Worm (Caenorhabditis elegans) whole organism, L1 larva: ENCODE results near the gene F48G7.7.

Source experiments
- C34B4.2 ChIP-seq: sonication (generic microtip); optimal IDR thresholded peaks from 2 replicates; lab custom pipeline; 2017; ENCODE audit warnings: mild to moderate bottlenecking, missing genetic modification characterization, missing compliant biosample characterization
- alr-1 ChIP-seq: fragments of 200-800 bp; sonication (Bioruptor generic); optimal IDR thresholded peaks from 2 replicates; lab custom pipeline; 2018; ENCODE audit warnings: borderline replicate concordance, mild to moderate bottlenecking, missing genetic modification characterization, missing compliant biosample characterization
- ama-1 ChIP-seq: fragments of 150-350 bp; optimal IDR thresholded peaks from 2 replicates; lab custom pipeline; 2014
- ceh-8 ChIP-seq: fragments of 200-800 bp; sonication (Bioruptor generic); optimal IDR thresholded peaks from 2 replicates; lab custom pipeline; 2018; ENCODE audit warnings: mild to moderate bottlenecking, missing genetic modification characterization, moderate library complexity, missing compliant biosample characterization
- ceh-82 ChIP-seq, 3 experiments: fragments of 150-350 bp in 1 of 3; sonication (generic microtip) in 2 of 3; optimal IDR thresholded peaks; 2 replicates each; lab custom pipeline; 2014 to 2017; ENCODE audit warnings: missing biosample characterization in 3 of 3, missing genetic modification characterization in 3 of 3
- dsc-1 ChIP-seq: sonication (generic microtip); optimal IDR thresholded peaks from 2 replicates; lab custom pipeline; 2016; ENCODE audit warnings: mild to moderate bottlenecking, missing genetic modification characterization, missing compliant biosample characterization
- egl-13 ChIP-seq: sonication (generic microtip); optimal IDR thresholded peaks from 2 replicates; lab custom pipeline; 2016; ENCODE audit warnings: missing genotype, missing genetic modification reagents, missing genetic modification characterization, missing compliant biosample characterization
- egl-27 ChIP-seq, 2 experiments: fragments of 150-350 bp in 1 of 2; sonication (generic microtip); optimal IDR thresholded peaks; 3 replicates each; lab custom pipeline; 2017 to 2018; ENCODE audit warnings: missing biosample characterization in 2 of 2, missing genetic modification characterization in 2 of 2, missing genetic modification reagents in 2 of 2
- elt-3 ChIP-seq, 6 experiments: fragments of 150-350 bp in 1 of 6; sonication (generic microtip); optimal IDR thresholded peaks; 2 replicates each; lab custom pipeline; 2017 to 2018; ENCODE audit warnings: missing biosample characterization in 6 of 6, missing genetic modification characterization in 6 of 6, inconsistent platforms in 1 of 6
- fkh-10 ChIP-seq: sonication (generic microtip); optimal IDR thresholded peaks from 2 replicates; lab custom pipeline; 2017; ENCODE audit warnings: missing biosample characterization, missing genetic modification reagents, missing genetic modification characterization
- fkh-8 ChIP-seq: sonication (generic microtip); optimal IDR thresholded peaks from 2 replicates; lab custom pipeline; 2016; ENCODE audit warnings: mild to moderate bottlenecking, missing genetic modification characterization, missing compliant biosample characterization
- hlh-17 ChIP-seq: fragments of 200-800 bp; sonication (Bioruptor generic); optimal IDR thresholded peaks from 2 replicates; lab custom pipeline; 2018; ENCODE audit warnings: missing genetic modification characterization, mild to moderate bottlenecking, missing compliant biosample characterization, moderate library complexity, borderline replicate concordance
- hlh-4 ChIP-seq: sonication (generic microtip); optimal IDR thresholded peaks from 2 replicates; lab custom pipeline; 2016; ENCODE audit warnings: mild to moderate bottlenecking, missing genetic modification characterization, missing compliant biosample characterization
- hpl-2 ChIP-seq: fragments of 150-350 bp; optimal IDR thresholded peaks from 2 replicates; lab custom pipeline; 2014; ENCODE audit warnings: missing biosample characterization, missing genetic modification reagents, missing genetic modification characterization
- jun-1 ChIP-seq: fragments of 150-350 bp; optimal IDR thresholded peaks from 2 replicates; lab custom pipeline; 2014; ENCODE audit warnings: missing biosample characterization, missing genetic modification reagents, missing genetic modification characterization
- lin-35 ChIP-seq, 2 experiments: fragments of 150-350 bp; optimal IDR thresholded peaks; 2 replicates each; lab custom pipeline; 2014; ENCODE audit warnings: missing biosample characterization in 2 of 2, missing genetic modification characterization in 2 of 2, missing genetic modification reagents in 2 of 2
- lir-3 ChIP-seq: sonication (generic microtip); optimal IDR thresholded peaks from 2 replicates; lab custom pipeline; 2016; ENCODE audit warnings: mild to moderate bottlenecking, missing genetic modification characterization, moderate library complexity, missing compliant biosample characterization; ENCODE audit not compliant: poor library complexity
- lsy-2 ChIP-seq, 2 experiments: fragments of 150-350 bp; optimal IDR thresholded peaks; 2 replicates each; lab custom pipeline; 2014; ENCODE audit warnings: missing biosample characterization in 2 of 2, missing genetic modification characterization in 2 of 2
- mab-9 ChIP-seq: fragments of 200-800 bp; sonication (Bioruptor generic); IDR thresholded peaks from 2 replicates; pipeline ENCODE4 v1.3.6; 2022; ENCODE audit warnings: missing genetic modification reagents, missing genetic modification characterization, missing compliant biosample characterization
- mef-2 ChIP-seq: fragments of 150-350 bp; optimal IDR thresholded peaks from 2 replicates; lab custom pipeline; 2014; ENCODE audit warnings: missing biosample characterization, missing genetic modification characterization
- mep-1 ChIP-seq: fragments of 150-350 bp; optimal IDR thresholded peaks from 2 replicates; lab custom pipeline; 2014; ENCODE audit warnings: missing biosample characterization, missing genetic modification characterization
- nhr-12 ChIP-seq: sonication (generic microtip); optimal IDR thresholded peaks from 2 replicates; lab custom pipeline; 2017; ENCODE audit warnings: missing biosample characterization, missing genetic modification characterization
- nhr-19 ChIP-seq: fragments of 200-800 bp; sonication (Bioruptor generic); conservative IDR thresholded peaks from 2 replicates; pipeline ENCODE4 v1.3.6; 2022; ENCODE audit warnings: missing genetic modification characterization, missing compliant biosample characterization
- nhr-20 ChIP-seq: sonication (generic microtip); optimal IDR thresholded peaks from 2 replicates; lab custom pipeline; 2016; ENCODE audit warnings: mild to moderate bottlenecking, missing genetic modification characterization, missing compliant biosample characterization
- nhr-237 ChIP-seq: fragments of 150-350 bp; optimal IDR thresholded peaks from 2 replicates; lab custom pipeline; 2014; ENCODE audit warnings: missing biosample characterization, missing genetic modification characterization
- nhr-71 ChIP-seq: sonication (generic microtip); optimal IDR thresholded peaks from 2 replicates; lab custom pipeline; 2016; ENCODE audit warnings: mild to moderate bottlenecking, missing genetic modification characterization, moderate library complexity, missing compliant biosample characterization
- nhr-76 ChIP-seq: sonication (generic microtip); optimal IDR thresholded peaks from 2 replicates; lab custom pipeline; 2017; ENCODE audit warnings: missing biosample characterization, missing genetic modification characterization
- nhr-84 ChIP-seq: sonication (generic microtip); optimal IDR thresholded peaks from 2 replicates; lab custom pipeline; 2017; ENCODE audit warnings: missing biosample characterization, missing genetic modification characterization
- pag-3 ChIP-seq: sonication (generic microtip); optimal IDR thresholded peaks from 2 replicates; lab custom pipeline; 2017; ENCODE audit warnings: missing genetic modification characterization, mild to moderate bottlenecking, missing compliant biosample characterization, antibody characterized with exemption, borderline replicate concordance; ENCODE audit not compliant: insufficient read depth
- snu-23 ChIP-seq: sonication (generic microtip); optimal IDR thresholded peaks from 2 replicates; lab custom pipeline; 2016; ENCODE audit warnings: missing genetic modification characterization, missing compliant biosample characterization
- sox-4 ChIP-seq: sonication (generic microtip); optimal IDR thresholded peaks from 2 replicates; lab custom pipeline; 2016; ENCODE audit warnings: missing genetic modification characterization, missing compliant biosample characterization
- sup-37 ChIP-seq: fragments of 200-800 bp; sonication (Bioruptor generic); optimal IDR thresholded peaks from 2 replicates; lab custom pipeline; 2018; ENCODE audit warnings: mild to moderate bottlenecking, missing genetic modification characterization, missing compliant biosample characterization
- tlp-1 ChIP-seq: fragments of 150-350 bp; optimal IDR thresholded peaks from 2 replicates; lab custom pipeline; 2014; ENCODE audit warnings: missing biosample characterization, missing genetic modification characterization
- unc-130 ChIP-seq: fragments of 150-350 bp; optimal IDR thresholded peaks from 2 replicates; lab custom pipeline; 2017; ENCODE audit warnings: missing biosample characterization, missing genetic modification characterization, inconsistent platforms
- xbp-1 ChIP-seq: sonication (generic microtip); optimal IDR thresholded peaks from 2 replicates; lab custom pipeline; 2016; ENCODE audit warnings: missing genetic modification characterization, missing compliant biosample characterization
- zag-1 ChIP-seq: fragments of 150-350 bp; optimal IDR thresholded peaks from 2 replicates; lab custom pipeline; 2014; ENCODE audit warnings: missing biosample characterization, missing genetic modification characterization
- ztf-11 ChIP-seq, 2 experiments: sonication (generic microtip); optimal IDR thresholded peaks; 2 replicates each; lab custom pipeline; 2016 to 2017; ENCODE audit warnings: missing genetic modification characterization in 2 of 2, missing biosample characterization in 1 of 2, missing compliant biosample characterization in 1 of 2
- ztf-4 ChIP-seq: fragments of 150-350 bp; optimal IDR thresholded peaks from 2 replicates; lab custom pipeline; 2014; ENCODE audit warnings: missing biosample characterization, missing genetic modification characterization

Gene F48G7.7

DNA sequence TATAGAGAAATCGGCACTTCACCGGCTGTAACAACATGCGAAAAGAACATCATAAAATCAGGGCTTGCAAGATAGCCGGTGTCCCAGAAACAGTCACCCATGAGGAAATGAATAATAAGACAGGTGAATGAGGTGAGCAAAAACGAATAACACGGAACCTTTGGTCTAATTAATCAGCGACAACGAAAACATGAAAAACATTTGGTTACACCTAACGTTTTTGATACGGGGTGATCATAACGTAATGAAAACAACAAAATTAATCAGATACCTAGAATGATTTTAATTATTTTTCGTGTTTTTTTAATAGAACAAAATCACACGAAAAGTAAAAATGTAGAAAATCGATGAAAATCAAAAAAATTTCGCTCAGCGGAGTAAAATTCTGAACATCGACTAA lies 29.6 kb upstream of the F48G7.7 start, which contains the start of gene srh-245:
srh-245 (minus strand) TSS at position 101 of the 400 bp plus-strand sequence.
- no peak for TF ChIP-seq tlp-1 (tag; lab: Kevin White, UChicago)
- no peak for TF ChIP-seq lsy-2 (tag; optimal IDR thresholded peaks at IDR 0.05; lab: Kevin White, UChicago)
- no peak for TF ChIP-seq jun-1
- TF ChIP-seq mep-1 (tag; lab: Kevin White, UChicago): no peak
- TF ChIP-seq sup-37 (GFP tag; lab: Kevin White, UChicago): no peak
- TF ChIP-seq snu-23 (GFP tag; lab: Kevin White, UChicago): no peak
- TF ChIP-seq sox-4 (tag; lab: Kevin White, UChicago): no peak
- no peak for TF ChIP-seq ama-1

DNA sequence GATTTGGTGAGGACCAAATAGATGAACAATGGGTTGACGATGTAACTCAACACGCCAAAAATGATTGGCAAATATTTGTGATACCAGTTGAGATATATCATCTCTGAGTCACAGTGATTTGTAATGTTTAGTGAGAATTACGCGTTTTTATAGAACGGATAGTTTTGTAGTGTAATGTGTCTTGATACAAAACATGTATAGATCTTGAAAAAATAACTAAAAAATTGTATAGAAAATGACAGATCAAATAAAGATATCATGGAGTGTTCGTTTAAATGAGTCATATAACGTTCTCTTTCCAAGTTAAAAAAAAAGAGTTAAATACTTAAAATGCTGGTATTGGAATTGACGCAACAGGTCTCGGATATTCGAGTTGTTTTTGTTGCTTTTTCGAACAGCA lies 28.2 kb upstream of the F48G7.7 start, which contains the start of gene srj-6:
srj-6 (minus strand) TSS at position 101 of the 400 bp plus-strand sequence.
- TF ChIP-seq nhr-71 (tag; lab: Kevin White, UChicago) (no peak), ztf-4 (tag; lab: Kevin White, UChicago) (no peak), nhr-84 (no peak), xbp-1 (tag; lab: Kevin White, UChicago) (no peak), nhr-20 (tag; lab: Kevin White, UChicago) (no peak), zag-1 (tag; lab: Kevin White, UChicago) (no peak), ama-1 (no peak), nhr-76 (tag; lab: Kevin White, UChicago) (no peak), elt-3 (tag; optimal IDR thresholded peaks at IDR 0.05; lab: Kevin White, UChicago) (no peak), lin-35 (GFP tag; optimal IDR thresholded peaks at IDR 0.05; lab: Kevin White, UChicago) (no peak), hlh-4 (tag; lab: Kevin White, UChicago) (no peak), egl-13 (tag; lab: Kevin White, UChicago) (no peak), nhr-12 (tag; lab: Kevin White, UChicago) (no peak), lsy-2 (tag; optimal IDR thresholded peaks at IDR 0.05; lab: Kevin White, UChicago) (no peak), hpl-2 (no peak), jun-1 (no peak), alr-1 (no peak)

- TF ChIP-seq egl-13 (tag; lab: Kevin White, UChicago) (no peak), unc-130 (tag; lab: Kevin White, UChicago) (no peak), ztf-11 (tag; optimal IDR thresholded peaks at IDR 0.05; lab: Kevin White, UChicago) (no peak), fkh-8 (tag; lab: Kevin White, UChicago) (no peak)
Observed at ce11 chrV:652940-653339, 26.7 kb upstream of the F48G7.7 start, which contains the start of gene srj-5. Gene srj-5, minus strand, starts transcription at chrV:653040.

DNA sequence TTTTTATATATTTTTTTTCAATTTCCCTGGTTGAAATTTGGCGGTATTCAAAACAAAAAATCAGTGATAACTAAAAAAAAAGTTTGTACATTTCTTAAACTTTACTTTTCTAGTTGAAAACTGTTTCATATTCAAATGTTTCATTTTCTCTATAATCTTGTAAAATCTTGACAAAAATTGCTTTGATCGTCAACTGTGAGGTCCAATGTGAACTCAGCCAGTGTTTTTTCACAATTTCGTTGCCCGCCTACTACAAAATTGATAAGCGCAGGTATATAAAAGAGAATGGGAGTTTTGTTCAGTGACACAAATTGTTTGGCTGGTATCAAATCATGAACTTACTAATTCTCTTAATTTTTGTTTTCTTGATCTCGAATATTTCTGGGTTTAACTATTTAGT lies 20.7 kb upstream of the F48G7.7 start, which contains the start of gene ugt-42:
ugt-42 (plus strand) TSS at position 301 of the 400 bp plus-strand sequence.
- no peak for TF ChIP-seq hlh-17 (GFP tag; lab: Kevin White, UChicago)
- no peak for TF ChIP-seq ztf-4 (tag; lab: Kevin White, UChicago)
- TF ChIP-seq dsc-1 (tag; lab: Kevin White, UChicago): no peak
- no peak for TF ChIP-seq snu-23 (GFP tag; lab: Kevin White, UChicago)

DNA sequence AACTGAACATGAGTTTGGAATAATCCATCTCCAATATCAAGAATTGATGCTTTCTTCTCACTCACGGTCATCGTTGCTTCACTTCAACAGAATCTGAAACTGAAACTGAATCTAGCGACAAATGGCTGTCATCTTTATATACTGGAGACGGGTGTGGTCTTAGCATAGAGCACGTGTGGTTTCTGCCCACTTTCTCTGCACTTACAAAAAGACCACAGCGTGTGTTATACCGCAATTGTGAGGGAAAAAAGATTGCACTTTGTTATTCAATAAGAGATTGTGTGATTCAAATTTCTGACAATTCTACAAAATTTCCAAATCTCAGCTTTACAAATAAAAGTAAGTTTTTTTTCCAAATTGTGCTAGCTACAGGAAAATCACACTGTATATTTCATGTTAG lies 19.9 kb upstream of the F48G7.7 start, which contains the start of gene F48G7.12:
F48G7.12 (minus strand) TSS at position 101 of the 400 bp plus-strand sequence.
- no peak for TF ChIP-seq ceh-82 (tag; optimal IDR thresholded peaks at IDR 0.05; lab: Kevin White, UChicago)
- TF ChIP-seq mab-9: no peak
- no peak for TF ChIP-seq unc-130 (tag; lab: Kevin White, UChicago)
- no peak for TF ChIP-seq nhr-76 (tag; lab: Kevin White, UChicago)
- no peak for TF ChIP-seq ama-1
- TF ChIP-seq nhr-19 (GFP tag; lab: Robert Waterston, UW): no peak
- TF ChIP-seq fkh-10 (GFP tag; lab: Kevin White, UChicago): no peak
- TF ChIP-seq sox-4 (tag; lab: Kevin White, UChicago): no peak
- no peak for TF ChIP-seq lir-3 (tag; lab: Kevin White, UChicago)
- TF ChIP-seq C34B4.2: no peak
- TF ChIP-seq mef-2: no peak
- TF ChIP-seq ceh-8 (GFP tag; lab: Kevin White, UChicago): no peak
- TF ChIP-seq jun-1: no peak
- TF ChIP-seq hpl-2: no peak
- TF ChIP-seq pag-3 (tag; lab: Kevin White, UChicago): no peak
- no peak for TF ChIP-seq nhr-237 (tag; lab: Kevin White, UChicago)
- TF ChIP-seq egl-27 (tag; optimal IDR thresholded peaks at IDR 0.05; lab: Kevin White, UChicago): no peak
